Worm (Caenorhabditis elegans): ENCODE data around the gene wht-6.

ce11 chrIII:6454183-6454582, 17.4 kb upstream of the wht-6 start, which contains the start of gene jhdm-1:
- TF ChIP-seq ceh-32 (tag; optimal IDR thresholded peaks at IDR 0.05; ENCODE audit: poor library complexity): no peak
- TF ChIP-seq dmd-9 (GFP tag; IDR thresholded peaks at IDR 0.05): no peak
- TF ChIP-seq daf-12 (tag; optimal IDR thresholded peaks at IDR 0.05): no peak
- TF ChIP-seq egl-43 (GFP tag; IDR thresholded peaks at IDR 0.05): no peak
- no peak for TF ChIP-seq zfp-3 (GFP tag; conservative IDR thresholded peaks at IDR 0.05)
- no peak for TF ChIP-seq pha-4 (GFP tag; IDR thresholded peaks at IDR 0.05)
- no peak for TF ChIP-seq pha-4 (tag; optimal IDR thresholded peaks at IDR 0.05)
- TF ChIP-seq R02D3.7 (tag; optimal IDR thresholded peaks at IDR 0.05): no peak
- TF ChIP-seq lin-13 (GFP tag; optimal IDR thresholded peaks at IDR 0.05): no peak

Data from whole organism, L4 larva.